Fruit fly (Drosophila melanogaster): Measurements from ENCODE around the gene CG13733.
A peak's percentile ranks its signal among the peaks of the same experiment; 100 is the strongest.

CG13733 gene

dm6 chr3L:17458856-17459518, 19.7 kb downstream of the CG13733 start (continued):
- TF ChIP-seq Xrp1 (GFP tag; IDR thresholded peaks at IDR 0.05) (peak; percentile 76), CG12236 (GFP tag; optimal IDR thresholded peaks at IDR 0.05) (no peak), bigmax (GFP tag; optimal IDR thresholded peaks at IDR 0.05) (no peak), nmo (GFP tag; optimal IDR thresholded peaks at IDR 0.05) (peak; percentile 20), croc (GFP tag; conservative IDR thresholded peaks at IDR 0.05) (no peak), ATbp (GFP tag; optimal IDR thresholded peaks at IDR 0.05) (peak; percentile 17), lab (GFP tag; optimal IDR thresholded peaks at IDR 0.05) (peak; percentile 69), seq (GFP tag; IDR thresholded peaks at IDR 0.05) (no peak), CG17802 (tag; optimal IDR thresholded peaks at IDR 0.05) (no peak), gce (GFP tag; IDR thresholded peaks at IDR 0.05) (0 out of 3 replicates have a peak, but pooled peaks have one; percentile 7), Antp (GFP tag; optimal IDR thresholded peaks at IDR 0.05) (no peak), CG31441 (GFP tag; IDR thresholded peaks at IDR 0.05) (peak; percentile 52), CG12391 (tag; optimal IDR thresholded peaks at IDR 0.05) (peak; percentile 57), HLHmδ (GFP tag; optimal IDR thresholded peaks at IDR 0.05) (no peak), oc (tag; optimal IDR thresholded peaks at IDR 0.05) (peak; percentile 15), psq (GFP tag; optimal IDR thresholded peaks at IDR 0.05) (no peak), CG13287 (GFP tag; IDR thresholded peaks at IDR 0.05; ENCODE audit: partially characterized antibody) (no peak), az2 (GFP tag; optimal IDR thresholded peaks at IDR 0.05) (peak; percentile 20), CG7745 (tag; optimal IDR thresholded peaks at IDR 0.05) (no peak), HLH4C (GFP tag; IDR thresholded peaks at IDR 0.05; ENCODE audit: partially characterized antibody) (no peak), Ets65A (GFP tag) (peak; percentile 81), ase (GFP tag; IDR thresholded peaks at IDR 0.05) (0 out of 3 replicates have a peak, but pooled peaks have one; percentile 31), CG10565 (GFP tag; optimal IDR thresholded peaks at IDR 0.05) (no peak), CG1603 (tag; optimal IDR thresholded peaks at IDR 0.05) (peak; percentile 16), CG13296 (GFP tag; optimal IDR thresholded peaks at IDR 0.05) (no peak), CG8924 (tag; optimal IDR thresholded peaks at IDR 0.05) (peak; percentile 5), cas (GFP tag; IDR thresholded peaks at IDR 0.05) (no peak), schlank (tag; optimal IDR thresholded peaks at IDR 0.05) (no peak), nau (GFP tag; optimal IDR thresholded peaks at IDR 0.05) (no peak), Aef1 (GFP tag; IDR thresholded peaks at IDR 0.05) (no peak), Awh (GFP tag; IDR thresholded peaks at IDR 0.05) (no peak), prd (optimal IDR thresholded peaks at IDR 0.05) (no peak), prd (GFP tag; IDR thresholded peaks at IDR 0.05) (peak; percentile 57; the same call in 2 of the 3 replicates), Doc2 (GFP tag; IDR thresholded peaks at IDR 0.05) (no peak), Hsf (GFP tag; optimal IDR thresholded peaks at IDR 0.05) (peak; percentile 9), CG4707 (GFP tag; optimal IDR thresholded peaks at IDR 0.05) (no peak), bbx (GFP tag; IDR thresholded peaks at IDR 0.05; ENCODE audit: partially characterized antibody) (no peak), zf30C (GFP tag; optimal IDR thresholded peaks at IDR 0.05) (no peak), CG2199 (GFP tag; IDR thresholded peaks at IDR 0.05) (no peak), CG3726 (GFP tag; IDR thresholded peaks at IDR 0.05) (0 out of 3 replicates have a peak, but pooled peaks have one; percentile 9), odd (GFP tag; optimal IDR thresholded peaks at IDR 0.05) (no peak), ftz-f1 (GFP tag; optimal IDR thresholded peaks at IDR 0.05) (no peak), CHES-1-like (GFP tag; optimal IDR thresholded peaks at IDR 0.05) (no peak), CG17361 (GFP tag; IDR thresholded peaks at IDR 0.05) (0 out of 3 replicates have a peak, but pooled peaks have one; percentile 35), pho (GFP tag; optimal IDR thresholded peaks at IDR 0.05) (no peak), Mrtf (GFP tag; IDR thresholded peaks at IDR 0.05) (no peak), HHEX (GFP tag; optimal IDR thresholded peaks at IDR 0.05) (no peak), slp2 (GFP tag; optimal IDR thresholded peaks at IDR 0.05) (no peak), HmgD (GFP tag; optimal IDR thresholded peaks at IDR 0.05) (no peak), CG8089 (GFP tag; optimal IDR thresholded peaks at IDR 0.05) (no peak)
